Worm (Caenorhabditis elegans) whole organism, mixed stage, embryonic: Measurements from ENCODE around the gene F39G3.3.
"Not testable (repeated sequence)": the region's sequence is repeated elsewhere in the genome, so short reads cannot be mapped to it uniquely, and the experiment has no call there.

Source experiments
- M03D4.4 ChIP-seq: sonication (generic microtip); optimal IDR thresholded peaks from 2 replicates; lab custom pipeline; 2017; ENCODE audit warnings: mild to moderate bottlenecking, missing genetic modification characterization, missing compliant biosample characterization
- bed-3 ChIP-seq: fragments of 200-800 bp; sonication (Bioruptor generic); optimal IDR thresholded peaks from 3 replicates; lab custom pipeline; 2018; ENCODE audit warnings: mild to moderate bottlenecking, missing genetic modification characterization, moderate library complexity, missing compliant biosample characterization
- blmp-1 ChIP-seq: fragments of 150-350 bp; optimal IDR thresholded peaks from 2 replicates; lab custom pipeline; 2014; ENCODE audit warnings: missing biosample characterization, missing genetic modification characterization
- ceh-39 ChIP-seq: fragments of 150-350 bp; optimal IDR thresholded peaks from 2 replicates; lab custom pipeline; 2014; ENCODE audit warnings: missing biosample characterization, missing genetic modification characterization
- ceh-43 ChIP-seq: fragments of 200-800 bp; sonication (Bioruptor generic); optimal IDR thresholded peaks from 2 replicates; lab custom pipeline; 2018; ENCODE audit warnings: mild to moderate bottlenecking, missing genetic modification characterization, moderate library complexity, missing compliant biosample characterization
- ces-1 ChIP-seq: fragments of 150-350 bp; optimal IDR thresholded peaks from 2 replicates; lab custom pipeline; 2014; ENCODE audit warnings: missing biosample characterization, missing genetic modification reagents, missing genetic modification characterization
- cnd-1 ChIP-seq: fragments of 200-800 bp; sonication (Bioruptor generic); optimal IDR thresholded peaks from 2 replicates; lab custom pipeline; 2018; ENCODE audit warnings: mild to moderate bottlenecking, missing genetic modification characterization, missing compliant biosample characterization
- drap-1 ChIP-seq: fragments of 200-800 bp; sonication (Bioruptor generic); optimal IDR thresholded peaks from 3 replicates; lab custom pipeline; 2018; ENCODE audit warnings: mild to moderate bottlenecking, missing genetic modification characterization, missing compliant biosample characterization
- elt-1 ChIP-seq: sonication (generic microtip); optimal IDR thresholded peaks from 2 replicates; lab custom pipeline; 2017; ENCODE audit warnings: missing genetic modification characterization, mild to moderate bottlenecking, missing compliant biosample characterization, antibody characterized with exemption, moderate library complexity, borderline replicate concordance; ENCODE audit not compliant: insufficient read depth
- flh-1 ChIP-seq: fragments of 200-800 bp; sonication (Bioruptor generic); optimal IDR thresholded peaks from 2 replicates; lab custom pipeline; 2018; ENCODE audit warnings: mild to moderate bottlenecking, missing genetic modification characterization, moderate library complexity, missing compliant biosample characterization
- ham-2 ChIP-seq: fragments of 200-800 bp; sonication (Bioruptor generic); optimal IDR thresholded peaks from 2 replicates; lab custom pipeline; 2018; ENCODE audit warnings: mild to moderate bottlenecking, missing genetic modification characterization, missing compliant biosample characterization
- lin-13 ChIP-seq: fragments of 150-350 bp; optimal IDR thresholded peaks from 2 replicates; lab custom pipeline; 2014; ENCODE audit warnings: missing biosample characterization, missing genetic modification characterization
- lin-32 ChIP-seq: fragments of 200-800 bp; sonication (Bioruptor generic); optimal IDR thresholded peaks from 2 replicates; lab custom pipeline; 2018; ENCODE audit warnings: mild to moderate bottlenecking, missing genetic modification characterization, missing compliant biosample characterization
- lsy-2 ChIP-seq: fragments of 150-350 bp; optimal IDR thresholded peaks from 2 replicates; lab custom pipeline; 2014; ENCODE audit warnings: missing biosample characterization, missing genetic modification characterization
- mab-5 ChIP-seq: fragments of 150-350 bp; optimal IDR thresholded peaks from 2 replicates; lab custom pipeline; 2014; ENCODE audit warnings: missing biosample characterization, missing genetic modification characterization
- mep-1 ChIP-seq: fragments of 150-350 bp; optimal IDR thresholded peaks from 2 replicates; lab custom pipeline; 2017; ENCODE audit warnings: missing biosample characterization, missing genetic modification reagents, missing genetic modification characterization, inconsistent platforms
- mls-2 ChIP-seq: sonication (generic microtip); optimal IDR thresholded peaks from 2 replicates; lab custom pipeline; 2016; ENCODE audit warnings: mild to moderate bottlenecking, missing genetic modification characterization, moderate library complexity, missing compliant biosample characterization
- nhr-12 ChIP-seq: fragments of 150-350 bp; optimal IDR thresholded peaks from 2 replicates; lab custom pipeline; 2014; ENCODE audit warnings: missing biosample characterization, missing genetic modification characterization
- nhr-2 ChIP-seq: fragments of 150-350 bp; optimal IDR thresholded peaks from 2 replicates; lab custom pipeline; 2014; ENCODE audit warnings: missing biosample characterization, missing genetic modification characterization
- nhr-237 ChIP-seq: fragments of 150-350 bp; optimal IDR thresholded peaks from 2 replicates; lab custom pipeline; 2014; ENCODE audit warnings: missing biosample characterization, missing genetic modification characterization
- nhr-28 ChIP-seq: fragments of 150-350 bp; optimal IDR thresholded peaks from 2 replicates; lab custom pipeline; 2014; ENCODE audit warnings: missing biosample characterization, missing genetic modification characterization
- nhr-76 ChIP-seq: sonication (generic microtip); optimal IDR thresholded peaks from 2 replicates; lab custom pipeline; 2017; ENCODE audit warnings: missing biosample characterization, missing genetic modification characterization
- pha-4 ChIP-seq: fragments of 150-350 bp; optimal IDR thresholded peaks from 2 replicates; lab custom pipeline; 2018; ENCODE audit warnings: missing biosample characterization, missing genetic modification reagents, missing genetic modification characterization
- sem-2 ChIP-seq: fragments of 200-800 bp; sonication (Bioruptor generic); optimal IDR thresholded peaks from 2 replicates; lab custom pipeline; 2018; ENCODE audit warnings: mild to moderate bottlenecking, missing genetic modification characterization, missing compliant biosample characterization
- sptf-1 ChIP-seq: sonication (generic microtip); optimal IDR thresholded peaks from 2 replicates; lab custom pipeline; 2017; ENCODE audit warnings: mild to moderate bottlenecking, missing genetic modification characterization, moderate library complexity, missing compliant biosample characterization
- tbx-8 ChIP-seq: fragments of 200-800 bp; sonication (Bioruptor generic); optimal IDR thresholded peaks from 2 replicates; lab custom pipeline; 2018; ENCODE audit warnings: mild to moderate bottlenecking, missing genetic modification characterization, moderate library complexity, missing compliant biosample characterization
- unc-120 ChIP-seq: sonication (generic microtip); optimal IDR thresholded peaks from 2 replicates; lab custom pipeline; 2017; ENCODE audit warnings: missing genetic modification characterization, missing compliant biosample characterization; ENCODE audit not compliant: poor library complexity, severe bottlenecking
- unc-39 ChIP-seq: fragments of 150-350 bp; optimal IDR thresholded peaks from 2 replicates; lab custom pipeline; 2014; ENCODE audit warnings: missing biosample characterization, missing genetic modification characterization
- unc-62 ChIP-seq: fragments of 150-350 bp; optimal IDR thresholded peaks from 2 replicates; lab custom pipeline; 2014; ENCODE audit warnings: missing biosample characterization, missing genetic modification reagents, missing genetic modification characterization
- zip-8 ChIP-seq: fragments of 150-350 bp; optimal IDR thresholded peaks from 2 replicates; lab custom pipeline; 2014; ENCODE audit warnings: missing biosample characterization, missing genetic modification characterization
- ztf-11 ChIP-seq: fragments of 150-350 bp; optimal IDR thresholded peaks from 2 replicates; lab custom pipeline; 2014; ENCODE audit warnings: missing biosample characterization, missing genetic modification characterization

The F39G3.3 gene

ce11 chrV:4760674-4761073 is 29.0 kb downstream of the F39G3.3 start, which contains the start of gene bgnt-1.4:
TSS of gene bgnt-1.4 (plus strand) at chrV:4760974.
- TF ChIP-seq M03D4.4; mls-2 (tag; lab: Kevin White, UChicago); lin-32: not testable (repeated sequence)

DNA sequence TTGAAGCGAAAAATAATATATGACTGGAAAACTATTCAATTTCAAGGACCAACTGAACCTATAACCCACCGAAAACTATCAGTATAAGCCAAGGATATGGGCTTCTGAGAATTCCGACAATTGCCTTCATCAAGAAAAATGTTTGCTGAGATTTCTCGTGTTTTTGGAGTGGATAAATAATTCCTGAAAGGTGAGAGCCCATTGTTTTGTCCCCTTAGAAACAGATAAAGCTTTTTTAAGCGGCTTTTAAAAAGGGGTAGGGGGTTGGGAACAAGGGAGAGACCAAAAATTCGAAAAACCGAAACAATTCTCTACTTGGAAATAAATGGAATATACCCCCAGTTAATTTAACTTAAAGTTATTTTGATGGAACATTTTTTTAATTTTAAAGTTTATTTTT is 34.8 kb downstream of the F39G3.3 start, which contains the start of gene C18G1.8:
Gene C18G1.8 (minus strand): TSS at position 101 of the 400 bp plus-strand sequence.
- TF ChIP-seq pha-4 (tag; lab: Kevin White, UChicago) (no peak), nhr-2 (tag; lab: Kevin White, UChicago) (no peak), mep-1 (no peak), unc-120 (tag; lab: Kevin White, UChicago) (no peak), cnd-1 (tag; lab: Kevin White, UChicago) (no peak), nhr-76 (no peak), bed-3 (GFP tag; lab: Kevin White, UChicago) (no peak), ztf-11 (tag; lab: Kevin White, UChicago) (no peak), nhr-28 (no peak), ceh-39 (tag; lab: Kevin White, UChicago) (no peak), unc-39 (no peak), nhr-237 (tag; lab: Kevin White, UChicago) (no peak), lin-13 (tag; lab: Kevin White, UChicago) (no peak), flh-1 (GFP tag; lab: Kevin White, UChicago) (no peak), blmp-1 (no peak), tbx-8 (no peak)
- TF ChIP-seq, all 35 proteins: peak for 0

DNA sequence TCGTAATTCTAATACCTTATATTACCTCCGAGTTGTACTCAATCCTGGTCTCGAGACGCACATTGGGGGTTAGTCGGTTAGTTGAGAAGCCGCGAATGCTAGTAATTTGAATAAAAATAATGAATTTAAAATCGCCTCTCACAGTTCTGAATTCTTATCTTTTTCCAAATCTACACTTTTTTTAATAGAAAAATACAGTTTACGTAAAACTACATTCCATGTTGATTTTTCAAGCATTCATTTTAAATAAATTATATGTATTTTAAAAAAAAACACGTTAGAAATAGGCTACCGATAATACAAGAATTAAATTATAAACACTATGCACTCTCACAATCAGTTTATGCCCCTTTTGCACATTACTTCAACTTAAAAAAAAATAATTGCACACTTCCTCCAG is 37.9 kb downstream of the F39G3.3 start, which contains the start of gene C18G1.9:
Gene C18G1.9 (minus strand): TSS at position 101 of the 400 bp plus-strand sequence.
- TF ChIP-seq flh-1 (GFP tag; lab: Kevin White, UChicago) (no peak), ces-1 (GFP tag; lab: Kevin White, UChicago) (no peak), nhr-76 (no peak), unc-120 (tag; lab: Kevin White, UChicago) (no peak), ceh-43 (GFP tag; lab: Kevin White, UChicago) (no peak), lin-13 (tag; lab: Kevin White, UChicago) (no peak), tbx-8 (no peak), ceh-39 (tag; lab: Kevin White, UChicago) (no peak), blmp-1 (no peak), unc-39 (no peak), drap-1 (GFP tag; lab: Kevin White, UChicago) (no peak), sptf-1 (tag; lab: Kevin White, UChicago) (no peak), zip-8 (tag; lab: Kevin White, UChicago) (no peak), nhr-12 (no peak), lsy-2 (no peak), M03D4.4 (no peak), mab-5 (no peak), nhr-237 (tag; lab: Kevin White, UChicago) (no peak)

DNA sequence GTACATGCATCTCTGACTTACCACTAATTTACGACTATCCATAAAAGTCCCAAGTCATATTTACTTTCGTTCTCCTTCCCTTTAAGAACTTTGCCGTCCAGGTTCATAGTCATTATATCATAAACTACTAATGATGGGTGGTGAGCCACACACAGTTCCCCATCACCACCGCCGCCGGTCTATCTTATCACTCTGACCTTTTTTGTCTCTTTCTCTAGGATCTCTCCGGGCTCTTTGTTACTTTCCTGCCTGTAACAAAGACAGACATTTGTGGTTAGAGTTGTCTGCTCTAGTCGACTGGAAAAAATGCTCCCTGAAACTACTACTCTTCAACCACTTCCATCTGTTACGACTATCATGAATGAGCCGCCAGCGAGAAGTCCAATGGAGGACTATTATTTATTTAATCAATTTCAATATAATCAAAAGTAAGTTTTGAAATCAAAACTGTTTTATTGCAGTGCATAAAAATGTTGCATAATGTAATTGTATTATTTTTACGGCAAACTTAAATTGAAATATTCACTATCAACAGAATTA is 38.8 kb downstream of the F39G3.3 start, which contains the start of gene elt-7:
Gene elt-7 (plus strand): TSS at position 263 of the 540 bp plus-strand sequence.
- TF ChIP-seq ceh-39 (tag; lab: Kevin White, UChicago) = no peak
- no peak for TF ChIP-seq blmp-1
- TF ChIP-seq elt-1 (tag; lab: Kevin White, UChicago) = no peak
- no peak for TF ChIP-seq mls-2 (tag; lab: Kevin White, UChicago)
- no peak for TF ChIP-seq sptf-1 (tag; lab: Kevin White, UChicago)
- no peak for TF ChIP-seq ces-1 (GFP tag; lab: Kevin White, UChicago)
- TF ChIP-seq flh-1 (GFP tag; lab: Kevin White, UChicago) = no peak
- TF ChIP-seq nhr-12 = no peak
- no peak for TF ChIP-seq ham-2
- TF ChIP-seq sem-2 (GFP tag; lab: Kevin White, UChicago) = no peak
- TF ChIP-seq ceh-43 (GFP tag; lab: Kevin White, UChicago) = no peak
- no peak for TF ChIP-seq bed-3 (GFP tag; lab: Kevin White, UChicago)
- no peak for TF ChIP-seq zip-8 (tag; lab: Kevin White, UChicago)
- no peak for TF ChIP-seq nhr-2 (tag; lab: Kevin White, UChicago)
- TF ChIP-seq unc-39 = no peak
- TF ChIP-seq nhr-237 (tag; lab: Kevin White, UChicago) = no peak
- TF ChIP-seq unc-120 (tag; lab: Kevin White, UChicago) = no peak
- no peak for TF ChIP-seq mab-5
- no peak for TF ChIP-seq nhr-28
- no peak for TF ChIP-seq unc-62 (GFP tag; lab: Kevin White, UChicago)
- TF ChIP-seq, all 35 proteins: peak for 0
